Fruit fly (Drosophila melanogaster) whole organism, embryonic: ENCODE results near the gene Gyc88E.

Experiments
- CG10431 ChIP-seq: fragments of 200-800 bp; sonication (Bioruptor generic); optimal IDR thresholded peaks from 3 replicates; lab custom pipeline; 2018; ENCODE audit warnings: missing biosample characterization, mild to moderate bottlenecking, missing genetic modification characterization
- CG11247 ChIP-seq: fragments of 200-800 bp; sonication (Bioruptor generic); IDR thresholded peaks from 2 replicates; pipeline ENCODE4 v1.3.6; 2022; ENCODE audit warnings: missing biosample characterization, missing genetic modification characterization
- CG34422 ChIP-seq: fragments of 200-800 bp; sonication (Bioruptor generic); IDR thresholded peaks from 3 replicates; pipeline ENCODE4 v1.3.6; 2022; ENCODE audit warnings: missing biosample characterization, missing genetic modification characterization
- CG7556 ChIP-seq: fragments of 200-800 bp; sonication (Bioruptor generic); optimal IDR thresholded peaks from 2 replicates; lab custom pipeline; 2017; ENCODE audit warnings: missing biosample characterization, mild to moderate bottlenecking, missing genetic modification characterization
- Deaf1 ChIP-seq: fragments of 200-800 bp; optimal IDR thresholded peaks from 3 replicates; lab custom pipeline; 2019; ENCODE audit warnings: missing biosample characterization, mild to moderate bottlenecking, missing genetic modification characterization, moderate library complexity
- Meics ChIP-seq: fragments of 200-800 bp; sonication (Bioruptor generic); optimal IDR thresholded peaks from 2 replicates; lab custom pipeline; 2017; ENCODE audit warnings: missing biosample characterization, mild to moderate bottlenecking, missing genetic modification characterization
- chn ChIP-seq: fragments of 200-800 bp; sonication (Bioruptor generic); optimal IDR thresholded peaks from 2 replicates; lab custom pipeline; 2016; ENCODE audit warnings: missing biosample characterization, missing genetic modification characterization
- dysf ChIP-seq: fragments of 200-800 bp; sonication (Bioruptor generic); IDR thresholded peaks from 3 replicates; pipeline ENCODE4 v1.3.6; 2022; ENCODE audit warnings: missing biosample characterization, missing genetic modification characterization
- gfzf ChIP-seq: fragments of 200-800 bp; sonication (Bioruptor generic); optimal IDR thresholded peaks from 2 replicates; lab custom pipeline; 2016; ENCODE audit warnings: missing biosample characterization, mild to moderate bottlenecking, missing genetic modification characterization, moderate library complexity
- prd ChIP-seq, 3 experiments: fragments of >200 bp in 2 of 3; fragments of 200-800 bp in 1 of 3; sonication (Bioruptor generic) in 1 of 3; optimal IDR thresholded peaks in 2 of 3; IDR thresholded peaks in 1 of 3; 2 replicates in 2 of 3; 3 replicates in 1 of 3; pipeline versions ENCODE4 v1.3.6 to Lab custom; 2017 to 2022; ENCODE audit warnings: missing biosample characterization in 1 of 3, missing genetic modification characterization in 1 of 3

DNA sequence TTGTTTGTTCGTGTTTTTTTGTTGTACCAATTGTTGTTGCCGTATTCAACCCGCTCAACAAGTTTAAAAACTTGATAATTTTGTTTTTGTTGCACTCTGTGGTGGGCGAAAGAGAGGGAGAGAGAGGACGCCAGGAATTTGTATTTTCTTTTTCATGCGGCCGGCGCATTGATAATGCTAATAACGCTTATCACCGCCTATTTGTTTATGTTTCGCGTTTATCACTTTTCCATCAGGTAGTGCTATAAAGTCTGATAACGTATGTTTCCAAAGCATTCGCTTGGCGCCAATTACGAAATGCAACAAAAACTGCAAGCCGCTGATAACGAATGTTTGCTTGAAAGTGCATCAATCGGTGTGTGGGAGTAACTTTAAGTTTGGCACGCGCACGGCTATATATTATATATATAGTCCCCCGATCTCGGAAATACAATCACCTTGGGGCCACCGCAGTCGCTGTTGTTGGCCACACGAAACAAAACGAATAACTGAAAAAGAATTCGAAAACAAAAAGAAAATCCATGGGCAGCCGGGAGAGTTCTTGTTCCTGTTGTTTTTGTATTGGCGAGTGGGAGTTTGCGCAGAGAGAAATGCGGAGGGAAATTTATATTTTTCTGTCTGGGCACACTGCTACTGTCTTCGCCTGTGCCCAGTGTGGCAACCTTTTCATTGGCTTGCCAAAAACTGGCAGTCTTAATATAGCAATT is 3.0 kb upstream of the Gyc88E start, which contains the start of gene Glys:
- TF ChIP-seq CG10431 (GFP tag; lab: Kevin White, UChicago): peak; percentile 4
- TF ChIP-seq CG11247: no peak
- TF ChIP-seq Meics (GFP tag; lab: Kevin White, UChicago): peak; percentile 34
- TF ChIP-seq prd (optimal IDR thresholded peaks at IDR 0.05; lab: Kevin White, UChicago): no peak
- TF ChIP-seq prd (GFP tag; IDR thresholded peaks at IDR 0.05; lab: Robert Waterston, UW): no peak
- TF ChIP-seq chn (GFP tag; lab: Kevin White, UChicago): no peak
- TF ChIP-seq gfzf: peak; percentile 91
- TF ChIP-seq CG34422 (GFP tag; lab: Robert Waterston, UW): peak; percentile 69; the same call in 2 of the 3 replicates
- TF ChIP-seq CG7556 (GFP tag; lab: Kevin White, UChicago): no peak
- no peak for TF ChIP-seq dysf
- peak; percentile 55 for TF ChIP-seq Deaf1 (tag; lab: Kevin White, UChicago)
